Worm (Caenorhabditis elegans) whole organism, late embryonic: ENCODE data around the gene str-1.

Experiments used
- F13H6.1 ChIP-seq: sonication (generic microtip); optimal IDR thresholded peaks from 2 replicates; lab custom pipeline; 2016; ENCODE audit warnings: missing genetic modification characterization, missing compliant biosample characterization
- Y22D7AL.16 ChIP-seq: sonication (generic microtip); optimal IDR thresholded peaks from 2 replicates; lab custom pipeline; 2016; ENCODE audit warnings: missing genetic modification characterization, missing compliant biosample characterization
- ama-1 ChIP-seq: fragments of 150-350 bp; optimal IDR thresholded peaks from 2 replicates; lab custom pipeline; 2014
- ceh-30 ChIP-seq: fragments of 150-350 bp; optimal IDR thresholded peaks from 2 replicates; lab custom pipeline; 2014; ENCODE audit warnings: missing biosample characterization, missing genetic modification characterization
- ceh-31 ChIP-seq: sonication (generic microtip); optimal IDR thresholded peaks from 2 replicates; lab custom pipeline; 2016; ENCODE audit warnings: missing genetic modification characterization, missing compliant biosample characterization
- madf-2 ChIP-seq: sonication (generic microtip); optimal IDR thresholded peaks from 2 replicates; lab custom pipeline; 2017; ENCODE audit warnings: missing genetic modification characterization, missing compliant biosample characterization
- mec-3 ChIP-seq: sonication (generic microtip); optimal IDR thresholded peaks from 2 replicates; lab custom pipeline; 2016; ENCODE audit warnings: borderline replicate concordance, missing genetic modification characterization, missing compliant biosample characterization
- nhr-11 ChIP-seq: fragments of 150-350 bp; optimal IDR thresholded peaks from 2 replicates; lab custom pipeline; 2014; ENCODE audit warnings: missing biosample characterization, missing genetic modification characterization
- pqm-1 ChIP-seq: sonication (generic microtip); optimal IDR thresholded peaks from 2 replicates; lab custom pipeline; 2016; ENCODE audit warnings: missing genetic modification characterization, missing compliant biosample characterization
- unc-3 ChIP-seq, 2 experiments: fragments of 200-800 bp in 1 of 2; sonication (Bioruptor generic) in 1 of 2; sonication (generic microtip) in 1 of 2; conservative IDR thresholded peaks in 1 of 2; optimal IDR thresholded peaks in 1 of 2; 2 replicates each; pipeline versions ENCODE4 v1.3.6 to Lab custom; 2016 to 2022; ENCODE audit warnings: missing compliant biosample characterization in 2 of 2, missing genetic modification characterization in 2 of 2, missing genetic modification reagents in 1 of 2
- unc-55 ChIP-seq: sonication (generic microtip); optimal IDR thresholded peaks from 2 replicates; lab custom pipeline; 2017; ENCODE audit warnings: missing biosample characterization, missing genetic modification reagents, missing genetic modification characterization

- TF ChIP-seq Y22D7AL.16 (tag; lab: Kevin White, UChicago) (no peak), F13H6.1 (no peak), mec-3 (tag; lab: Kevin White, UChicago) (no peak), unc-3 (GFP tag; conservative IDR thresholded peaks at IDR 0.05; lab: Robert Waterston, UW) (no peak; the same call in 1 of the 2 replicates), unc-3 (tag; optimal IDR thresholded peaks at IDR 0.05; lab: Kevin White, UChicago) (no peak), unc-55 (GFP tag; lab: Kevin White, UChicago) (no peak), ceh-30 (no peak), ceh-31 (no peak), ama-1 (no peak), pqm-1 (no peak), madf-2 (no peak), nhr-11 (tag; lab: Kevin White, UChicago) (no peak)
Measured at ce11 chrIV:7149020-7149601, 24.5 kb upstream of the str-1 start, which contains the start of gene C34D4.4.
